Worm (Caenorhabditis elegans): Measurements from ENCODE around the gene pph-2.

- TF ChIP-seq him-1 (tag; optimal IDR thresholded peaks at IDR 0.05) = no peak
- no peak for TF ChIP-seq dao-5 (tag; optimal IDR thresholded peaks at IDR 0.05)
Measured at ce11 chrIV:11863428-11863827, 14.1 kb downstream of the pph-2 start.
